Worm (Caenorhabditis elegans) whole organism, L3 larva: ENCODE data around the gene zig-6.

ENCODE experiments used
- R02D3.7 ChIP-seq: fragments of 150-350 bp; optimal IDR thresholded peaks from 2 replicates; lab custom pipeline; 2014; ENCODE audit warnings: missing biosample characterization, missing genetic modification characterization
- ZK546.5 ChIP-seq: sonication (generic microtip); optimal IDR thresholded peaks from 2 replicates; lab custom pipeline; 2017; ENCODE audit warnings: missing biosample characterization, missing genetic modification characterization
- aly-2 ChIP-seq: fragments of 150-350 bp; optimal IDR thresholded peaks from 2 replicates; lab custom pipeline; 2014; ENCODE audit warnings: missing biosample characterization, missing genetic modification characterization
- ama-1 ChIP-seq: fragments of 150-350 bp; optimal IDR thresholded peaks from 2 replicates; lab custom pipeline; 2018
- ceh-28 ChIP-seq: fragments of 150-350 bp; optimal IDR thresholded peaks from 2 replicates; lab custom pipeline; 2014; ENCODE audit warnings: missing biosample characterization, missing genetic modification reagents, missing genetic modification characterization
- daf-12 ChIP-seq: fragments of 150-350 bp; optimal IDR thresholded peaks from 2 replicates; lab custom pipeline; 2014; ENCODE audit warnings: missing biosample characterization, missing genetic modification reagents, missing genetic modification characterization
- egl-27 ChIP-seq: sonication (generic microtip); optimal IDR thresholded peaks from 4 replicates; lab custom pipeline; 2017; ENCODE audit warnings: missing biosample characterization, missing genetic modification reagents, missing genetic modification characterization
- egl-5 ChIP-seq: fragments of 150-350 bp; optimal IDR thresholded peaks from 2 replicates; lab custom pipeline; 2017; ENCODE audit warnings: missing biosample characterization, missing genetic modification reagents, missing genetic modification characterization, inconsistent platforms
- elt-1 ChIP-seq: fragments of 150-350 bp; optimal IDR thresholded peaks from 2 replicates; lab custom pipeline; 2014; ENCODE audit warnings: missing biosample characterization, missing genetic modification characterization
- elt-2 ChIP-seq: sonication (generic microtip); optimal IDR thresholded peaks from 2 replicates; lab custom pipeline; 2016; ENCODE audit warnings: missing genetic modification reagents, mild to moderate bottlenecking, missing genetic modification characterization, missing compliant biosample characterization
- elt-3 ChIP-seq, 3 experiments: fragments of 150-350 bp in 1 of 3; sonication (generic microtip) in 2 of 3; optimal IDR thresholded peaks; 2 replicates in 2 of 3; 4 replicates in 1 of 3; lab custom pipeline; 2014 to 2017; ENCODE audit warnings: missing biosample characterization in 3 of 3, missing genetic modification characterization in 3 of 3
- eor-1 ChIP-seq, 2 experiments: fragments of 150-350 bp; optimal IDR thresholded peaks; 2 replicates each; lab custom pipeline; 2014 to 2018; ENCODE audit warnings: missing biosample characterization in 2 of 2, missing genetic modification characterization in 2 of 2
- fkh-10 ChIP-seq: sonication (generic microtip); optimal IDR thresholded peaks from 2 replicates; lab custom pipeline; 2017; ENCODE audit warnings: missing biosample characterization, missing genetic modification reagents, missing genetic modification characterization
- fkh-2 ChIP-seq: fragments of 150-350 bp; optimal IDR thresholded peaks from 2 replicates; lab custom pipeline; 2014; ENCODE audit warnings: missing biosample characterization, missing genetic modification reagents, missing genetic modification characterization
- fos-1 ChIP-seq: fragments of 150-350 bp; optimal IDR thresholded peaks from 2 replicates; lab custom pipeline; 2014; ENCODE audit warnings: missing biosample characterization, missing genetic modification characterization
- hmg-11 ChIP-seq: sonication (generic microtip); optimal IDR thresholded peaks from 2 replicates; lab custom pipeline; 2016; ENCODE audit warnings: missing genetic modification characterization, missing compliant biosample characterization
- lin-15B ChIP-seq: fragments of 150-350 bp; optimal IDR thresholded peaks from 2 replicates; lab custom pipeline; 2014; ENCODE audit warnings: missing biosample characterization, missing genetic modification characterization
- lin-39 ChIP-seq: fragments of 150-350 bp; optimal IDR thresholded peaks from 2 replicates; lab custom pipeline; 2018; ENCODE audit warnings: missing biosample characterization, missing genetic modification reagents, missing genetic modification characterization
- lsy-12 ChIP-seq: sonication (generic microtip); optimal IDR thresholded peaks from 2 replicates; lab custom pipeline; 2016; ENCODE audit warnings: mild to moderate bottlenecking, missing genetic modification characterization, missing compliant biosample characterization
- mdl-1 ChIP-seq: fragments of 150-350 bp; optimal IDR thresholded peaks from 2 replicates; lab custom pipeline; 2014; ENCODE audit warnings: missing biosample characterization, missing genetic modification characterization
- mml-1 ChIP-seq: fragments of 150-350 bp; sonication (generic microtip); optimal IDR thresholded peaks from 3 replicates; lab custom pipeline; 2014; ENCODE audit warnings: missing biosample characterization, missing genetic modification characterization
- nfya-1 ChIP-seq: sonication (generic microtip); optimal IDR thresholded peaks from 2 replicates; lab custom pipeline; 2017; ENCODE audit warnings: missing genetic modification characterization, mild to moderate bottlenecking, missing compliant biosample characterization, antibody characterized with exemption, moderate library complexity; ENCODE audit not compliant: insufficient read depth
- nhr-11 ChIP-seq: fragments of 150-350 bp; optimal IDR thresholded peaks from 2 replicates; lab custom pipeline; 2014; ENCODE audit warnings: missing biosample characterization, missing genetic modification characterization
- nhr-12 ChIP-seq: fragments of 150-350 bp; optimal IDR thresholded peaks from 2 replicates; lab custom pipeline; 2014; ENCODE audit warnings: missing biosample characterization, missing genetic modification characterization
- nhr-23 ChIP-seq: fragments of 150-350 bp; optimal IDR thresholded peaks from 2 replicates; lab custom pipeline; 2014; ENCODE audit warnings: missing biosample characterization, missing genetic modification reagents, missing genetic modification characterization
- nhr-237 ChIP-seq: fragments of 150-350 bp; optimal IDR thresholded peaks from 2 replicates; lab custom pipeline; 2014; ENCODE audit warnings: missing biosample characterization, missing genetic modification characterization
- nhr-25 ChIP-seq: sonication (generic microtip); optimal IDR thresholded peaks from 2 replicates; lab custom pipeline; 2017; ENCODE audit warnings: missing biosample characterization, missing genetic modification characterization
- nhr-28 ChIP-seq: fragments of 150-350 bp; optimal IDR thresholded peaks from 2 replicates; lab custom pipeline; 2014; ENCODE audit warnings: missing biosample characterization, missing genetic modification characterization
- nhr-76 ChIP-seq: fragments of 150-350 bp; sonication (generic microtip); optimal IDR thresholded peaks from 5 replicates; lab custom pipeline; 2014; ENCODE audit warnings: missing biosample characterization, missing genetic modification characterization
- nhr-77 ChIP-seq: fragments of 150-350 bp; optimal IDR thresholded peaks from 2 replicates; lab custom pipeline; 2014; ENCODE audit warnings: missing biosample characterization, missing genetic modification characterization
- pha-4 ChIP-seq: fragments of 150-350 bp; optimal IDR thresholded peaks from 2 replicates; lab custom pipeline; 2014; ENCODE audit warnings: missing biosample characterization, missing genetic modification reagents, missing genetic modification characterization
- pqm-1 ChIP-seq: fragments of 150-350 bp; optimal IDR thresholded peaks from 2 replicates; lab custom pipeline; 2017; ENCODE audit warnings: missing biosample characterization, missing genetic modification characterization, inconsistent platforms
- sea-2 ChIP-seq: fragments of 150-350 bp; sonication (generic microtip); optimal IDR thresholded peaks from 4 replicates; lab custom pipeline; 2014; ENCODE audit warnings: missing biosample characterization, missing genetic modification reagents, missing genetic modification characterization
- skn-1 ChIP-seq: fragments of 150-350 bp; optimal IDR thresholded peaks from 2 replicates; lab custom pipeline; 2014; ENCODE audit warnings: missing biosample characterization, missing genetic modification characterization
- tbx-2 ChIP-seq: sonication (generic microtip); optimal IDR thresholded peaks from 2 replicates; lab custom pipeline; 2016; ENCODE audit warnings: mild to moderate bottlenecking, missing genetic modification characterization, missing compliant biosample characterization
- unc-62 ChIP-seq: fragments of 150-350 bp; sonication (generic microtip); optimal IDR thresholded peaks from 4 replicates; lab custom pipeline; 2014; ENCODE audit warnings: missing biosample characterization, missing genetic modification reagents, missing genetic modification characterization
- zag-1 ChIP-seq: fragments of 150-350 bp; optimal IDR thresholded peaks from 2 replicates; lab custom pipeline; 2014; ENCODE audit warnings: missing biosample characterization, missing genetic modification characterization
- ztf-11 ChIP-seq: fragments of 150-350 bp; optimal IDR thresholded peaks from 2 replicates; lab custom pipeline; 2014; ENCODE audit warnings: missing biosample characterization, missing genetic modification characterization

The zig-6 gene

ce11 chrX:5179874-5180273 is 9.0 kb downstream of the zig-6 start, which contains the start of gene sru-48:
Gene sru-48, plus strand, starts transcription at chrX:5180174.
- TF ChIP-seq sea-2 (GFP tag; lab: Kevin White, UChicago) (no peak), pqm-1 (tag; lab: Kevin White, UChicago) (no peak), ceh-28 (tag; lab: Kevin White, UChicago) (no peak), pha-4 (tag; lab: Kevin White, UChicago) (no peak), skn-1 (tag; lab: Kevin White, UChicago) (no peak), ama-1 (lab: Kevin White, UChicago) (no peak), aly-2 (tag; lab: Kevin White, UChicago) (no peak), tbx-2 (no peak), ztf-11 (tag; lab: Kevin White, UChicago) (no peak), nhr-237 (no peak)

- TF ChIP-seq skn-1 (tag; lab: Kevin White, UChicago) (no peak), nhr-76 (no peak), pqm-1 (tag; lab: Kevin White, UChicago) (no peak), sea-2 (GFP tag; lab: Kevin White, UChicago) (no peak), ceh-28 (tag; lab: Kevin White, UChicago) (no peak), zag-1 (tag; lab: Kevin White, UChicago) (no peak), ztf-11 (tag; lab: Kevin White, UChicago) (no peak), nhr-237 (no peak), nhr-12 (tag; lab: Kevin White, UChicago) (no peak)
- TF ChIP-seq, all 47 proteins: peak for 0
These were observed 9.8 kb downstream of the zig-6 start, which contains the start of gene metl-9 for ce11 chrX:5179050-5179449. Gene metl-9, minus strand, starts transcription at chrX:5179150.

ce11 chrX:5174256-5174655 is 14.6 kb downstream of the zig-6 start, which contains the start of gene zchc-1A:
Gene zchc-1A, plus strand, starts transcription at chrX:5174369.
- no peak for TF ChIP-seq R02D3.7 (tag; lab: Kevin White, UChicago)
- TF ChIP-seq zag-1 (tag; lab: Kevin White, UChicago): no peak
- no peak for TF ChIP-seq elt-1 (tag; lab: Kevin White, UChicago)
- no peak for TF ChIP-seq nhr-237
- no peak for TF ChIP-seq lin-15B (tag; lab: Kevin White, UChicago)
- TF ChIP-seq elt-3 (tag; optimal IDR thresholded peaks at IDR 0.05; lab: Kevin White, UChicago): no peak
- TF ChIP-seq ztf-11 (tag; lab: Kevin White, UChicago): no peak

ce11 chrX:5171085-5171484 is 17.8 kb downstream of the zig-6 start, which contains the start of gene T03G11.10:
Gene T03G11.10, minus strand, starts transcription at chrX:5171185.
- no peak for TF ChIP-seq hmg-11 (tag; lab: Kevin White, UChicago)
- TF ChIP-seq zag-1 (tag; lab: Kevin White, UChicago): no peak
- no peak for TF ChIP-seq fos-1 (tag; lab: Kevin White, UChicago)
- TF ChIP-seq elt-2 (tag; lab: Kevin White, UChicago): no peak
- no peak for TF ChIP-seq mdl-1
- TF ChIP-seq nhr-11 (tag; lab: Kevin White, UChicago): no peak
- TF ChIP-seq nfya-1 (tag; lab: Kevin White, UChicago): no peak
- TF ChIP-seq elt-3 (tag; optimal IDR thresholded peaks at IDR 0.05; lab: Kevin White, UChicago): no peak
- no peak for TF ChIP-seq lsy-12 (tag; lab: Kevin White, UChicago)
- no peak for TF ChIP-seq ceh-28 (tag; lab: Kevin White, UChicago)
- TF ChIP-seq ZK546.5 (tag; lab: Kevin White, UChicago): no peak

- TF ChIP-seq lsy-12 (tag; lab: Kevin White, UChicago): no peak
- TF ChIP-seq daf-12 (tag; lab: Kevin White, UChicago): no peak
- TF ChIP-seq lin-39 (tag; lab: Kevin White, UChicago): no peak
- no peak for TF ChIP-seq unc-62
- TF ChIP-seq nhr-76: no peak
- TF ChIP-seq sea-2 (GFP tag; lab: Kevin White, UChicago): no peak
- TF ChIP-seq elt-2 (tag; lab: Kevin White, UChicago): no peak
- TF ChIP-seq ceh-28 (tag; lab: Kevin White, UChicago): no peak
- TF ChIP-seq egl-5 (tag; lab: Kevin White, UChicago): no peak
- TF ChIP-seq nhr-237: no peak
These were observed 20.1 kb downstream of the zig-6 start for ce11 chrX:5168770-5169169.

ce11 chrX:5165037-5165436 is 23.8 kb downstream of the zig-6 start, which contains the start of gene mans-3:
Gene mans-3, plus strand, starts transcription at chrX:5165395.
- TF ChIP-seq pqm-1 (tag; lab: Kevin White, UChicago) (peak; percentile 52), fos-1 (tag; lab: Kevin White, UChicago) (peak; percentile 53), nfya-1 (tag; lab: Kevin White, UChicago) (peak; percentile 90), elt-2 (tag; lab: Kevin White, UChicago) (peak; percentile 76), pha-4 (tag; lab: Kevin White, UChicago) (peak; percentile 85), fkh-2 (tag; lab: Kevin White, UChicago) (no peak), daf-12 (tag; lab: Kevin White, UChicago) (no peak), nhr-23 (tag; lab: Kevin White, UChicago) (peak; percentile 95), egl-27 (tag; lab: Kevin White, UChicago) (peak; percentile 21), nhr-76 (no peak), hmg-11 (tag; lab: Kevin White, UChicago) (peak; percentile 91), zag-1 (tag; lab: Kevin White, UChicago) (no peak), sea-2 (GFP tag; lab: Kevin White, UChicago) (no peak), lsy-12 (tag; lab: Kevin White, UChicago) (peak; percentile 80), lin-39 (tag; lab: Kevin White, UChicago) (peak; percentile 73), fkh-10 (peak; percentile 78), tbx-2 (peak; percentile 88), mml-1 (tag; lab: Kevin White, UChicago) (peak; percentile 93), nhr-25 (tag; lab: Kevin White, UChicago) (peak; percentile 76), nhr-77 (tag; lab: Kevin White, UChicago) (no peak), egl-5 (tag; lab: Kevin White, UChicago) (peak; percentile 56), nhr-28 (tag; lab: Kevin White, UChicago) (peak; percentile 51), eor-1 (tag; optimal IDR thresholded peaks at IDR 0.05; lab: Kevin White, UChicago) (no peak)
